Worm (Caenorhabditis elegans) whole organism, L2 larva: Measurements from ENCODE around the gene C54E4.5.

Experiments used
- ama-1 ChIP-seq: fragments of 150-350 bp; optimal IDR thresholded peaks from 2 replicates; lab custom pipeline; 2018; ENCODE audit warnings: inconsistent platforms
- elt-1 ChIP-seq: fragments of 150-350 bp; optimal IDR thresholded peaks from 2 replicates; lab custom pipeline; 2014; ENCODE audit warnings: missing biosample characterization, missing genetic modification characterization
- elt-3 ChIP-seq: sonication (generic microtip); optimal IDR thresholded peaks from 2 replicates; lab custom pipeline; 2017; ENCODE audit warnings: missing biosample characterization, missing genetic modification characterization
- lin-39 ChIP-seq: fragments of 150-350 bp; optimal IDR thresholded peaks from 2 replicates; lab custom pipeline; 2014; ENCODE audit warnings: missing biosample characterization, missing genetic modification reagents, missing genetic modification characterization
- mdl-1 ChIP-seq, 2 experiments: fragments of 150-350 bp in 1 of 2; sonication (generic microtip) in 1 of 2; optimal IDR thresholded peaks; 2 replicates each; lab custom pipeline; 2017; ENCODE audit warnings: missing biosample characterization in 2 of 2, missing genetic modification characterization in 2 of 2
- nhr-11 ChIP-seq: fragments of 150-350 bp; optimal IDR thresholded peaks from 2 replicates; lab custom pipeline; 2014; ENCODE audit warnings: missing biosample characterization, missing genetic modification characterization
- nhr-12 ChIP-seq: fragments of 150-350 bp; optimal IDR thresholded peaks from 2 replicates; lab custom pipeline; 2014; ENCODE audit warnings: missing biosample characterization, missing genetic modification characterization
- unc-62 ChIP-seq: fragments of 150-350 bp; optimal IDR thresholded peaks from 2 replicates; lab custom pipeline; 2014; ENCODE audit warnings: missing biosample characterization, missing genetic modification reagents, missing genetic modification characterization

DNA sequence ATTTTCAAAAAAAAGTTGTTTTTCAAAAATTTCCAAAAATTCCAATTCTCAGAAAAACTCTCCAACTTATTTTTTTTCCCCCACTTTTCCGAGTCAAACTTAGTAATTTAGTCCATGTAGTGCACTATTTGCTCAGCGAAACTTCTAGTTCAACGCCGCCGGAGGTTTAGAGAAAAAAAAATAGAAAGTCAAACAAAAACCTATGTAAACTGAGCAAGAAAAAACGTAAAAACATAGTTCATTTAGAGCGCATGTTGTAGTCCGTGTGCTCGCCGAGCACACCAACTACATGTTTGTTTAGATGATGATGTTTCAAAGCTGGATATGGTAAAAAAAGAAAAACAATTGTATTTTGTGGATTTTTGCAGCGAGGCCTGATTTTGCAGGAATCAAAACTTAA is 13.2 kb upstream of the C54E4.5 start:
- TF ChIP-seq mdl-1 (tag; optimal IDR thresholded peaks at IDR 0.05; lab: Kevin White, UChicago) = no peak
- TF ChIP-seq unc-62 (GFP tag; lab: Kevin White, UChicago) = no peak
- no peak for TF ChIP-seq nhr-12 (tag; lab: Kevin White, UChicago)
- no peak for TF ChIP-seq nhr-11 (tag; lab: Kevin White, UChicago)
- no peak for TF ChIP-seq ama-1 (lab: Kevin White, UChicago)
- TF ChIP-seq lin-39 = no peak
- no peak for TF ChIP-seq elt-3 (tag; lab: Kevin White, UChicago)
- TF ChIP-seq elt-1 = no peak
